Worm (Caenorhabditis elegans): Measurements from ENCODE around the gene sre-54.

DNA sequence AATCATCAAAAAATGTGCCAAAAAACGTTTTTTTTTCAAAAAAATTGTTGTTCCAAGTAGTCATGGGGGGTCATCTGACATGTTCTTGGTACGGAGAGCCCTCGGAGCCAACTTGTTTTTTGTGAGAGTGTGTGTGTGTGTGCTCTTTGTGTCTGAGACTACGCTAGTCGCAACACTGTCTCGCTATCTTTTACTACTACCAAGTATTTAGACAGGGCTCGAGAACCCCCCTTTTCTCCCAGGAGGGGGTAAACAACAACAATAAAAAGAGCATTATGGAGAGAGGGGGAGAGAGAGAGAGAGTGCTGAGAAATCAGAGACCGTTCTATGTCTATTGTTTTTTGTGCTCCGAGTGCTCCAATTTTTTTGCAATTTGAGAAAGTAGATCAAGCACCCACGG is 46.1 kb downstream of the sre-54 start:
- TF ChIP-seq nhr-237 (tag; optimal IDR thresholded peaks at IDR 0.05) = no peak
- no peak for TF ChIP-seq ceh-43 (GFP tag; optimal IDR thresholded peaks at IDR 0.05)
- no peak for TF ChIP-seq elt-3 (tag; optimal IDR thresholded peaks at IDR 0.05)
- no peak for TF ChIP-seq bed-3 (GFP tag; optimal IDR thresholded peaks at IDR 0.05)
- no peak for TF ChIP-seq lsy-2 (tag; optimal IDR thresholded peaks at IDR 0.05)
- no peak for TF ChIP-seq unc-39 (tag; optimal IDR thresholded peaks at IDR 0.05)
- no peak for TF ChIP-seq snpc-4 (tag; optimal IDR thresholded peaks at IDR 0.05)
- no peak for TF ChIP-seq zip-8 (tag; optimal IDR thresholded peaks at IDR 0.05)
- TF ChIP-seq ceh-39 (tag; optimal IDR thresholded peaks at IDR 0.05) = no peak
- no peak for TF ChIP-seq nhr-2 (tag; optimal IDR thresholded peaks at IDR 0.05)
- TF ChIP-seq elt-1 (tag; optimal IDR thresholded peaks at IDR 0.05; ENCODE audit: borderline replicate concordance, insufficient read depth) = no peak
- TF ChIP-seq sptf-1 (tag; optimal IDR thresholded peaks at IDR 0.05) = no peak
